Fruit fly (Drosophila melanogaster): ENCODE data around the gene CG5890.

The CG5890 gene

dm6 chr3R:25902343-25902742 is 46.4 kb downstream of the CG5890 start, which contains the start of gene CG31089:
CG31089 (plus strand) TSS chr3R:25902643.
- no peak for TF ChIP-seq Doc3 (GFP tag; IDR thresholded peaks at IDR 0.05; ENCODE audit: partially characterized antibody)
- peak; percentile 56 for TF ChIP-seq sug (tag; optimal IDR thresholded peaks at IDR 0.05)
- no peak for TF ChIP-seq NFAT (GFP tag; IDR thresholded peaks at IDR 0.05)
- TF ChIP-seq CG12071 (GFP tag; optimal IDR thresholded peaks at IDR 0.05) = no peak
- no peak for TF ChIP-seq lbe (GFP tag; optimal IDR thresholded peaks at IDR 0.05)
- TF ChIP-seq stc (GFP tag; IDR thresholded peaks at IDR 0.05) = no peak

DNA sequence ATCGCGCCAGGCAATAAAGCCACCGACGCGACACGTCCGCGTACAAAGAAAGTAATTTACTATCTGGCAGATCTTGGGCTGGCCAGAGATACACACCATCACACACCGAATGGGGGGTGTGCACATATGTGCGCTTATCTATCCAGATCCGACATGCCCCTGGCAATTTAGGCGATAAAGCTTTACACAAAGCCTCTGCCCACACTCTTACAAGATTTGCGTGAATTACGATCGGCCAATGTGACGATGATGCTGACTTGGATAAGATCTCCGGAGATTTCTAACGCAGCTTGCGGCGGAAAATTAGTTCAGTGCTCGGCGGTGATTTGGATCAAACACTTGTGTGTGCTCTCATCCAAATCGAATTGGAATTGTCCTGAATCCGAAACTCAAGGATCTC is 50.8 kb downstream of the CG5890 start, which contains the start of gene kumpel:
Gene kumpel (plus strand): TSS at position 301 of the 400 bp plus-strand sequence.
- TF ChIP-seq MESR4 (GFP tag; optimal IDR thresholded peaks at IDR 0.05) = no peak

DNA sequence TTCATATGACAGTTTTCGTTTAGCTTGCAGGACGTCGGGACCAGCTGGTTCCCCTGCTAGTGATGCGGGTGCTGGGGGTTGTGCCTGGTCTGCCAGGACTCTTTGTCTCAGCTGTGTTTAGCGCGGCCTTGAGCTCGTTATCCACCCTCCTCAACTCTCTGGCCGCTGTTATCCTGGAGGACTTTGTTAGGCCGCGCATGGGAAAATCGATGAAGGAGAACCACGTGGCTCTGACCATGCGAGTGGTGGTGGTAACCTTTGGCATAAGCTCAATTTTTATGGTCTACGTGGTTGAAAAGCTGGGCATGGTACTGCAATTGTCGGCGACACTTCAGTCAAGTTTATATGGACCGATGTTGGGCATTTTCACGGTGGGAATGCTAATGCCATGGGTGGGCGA is 64.0 kb downstream of the CG5890 start:
- TF ChIP-seq MBD-R2 (GFP tag; IDR thresholded peaks at IDR 0.05) (0 out of 2 replicates have a peak, but pooled peaks have one; percentile 21), TFAM (GFP tag; optimal IDR thresholded peaks at IDR 0.05) (no peak), onecut (GFP tag; IDR thresholded peaks at IDR 0.05) (peak; percentile 92)
